Fruit fly (Drosophila melanogaster) whole organism, embryonic: ENCODE results near the gene CG6000.
A peak's percentile ranks its signal among the peaks of the same experiment; 100 is the strongest.

ENCODE experiments used
- Atf6 ChIP-seq: fragments of 200-800 bp; sonication (Bioruptor generic); IDR thresholded peaks from 2 replicates; pipeline ENCODE4 v1.3.6; 2022; ENCODE audit warnings: missing biosample characterization, missing genetic modification characterization
- CG1024 ChIP-seq: fragments of 200-800 bp; sonication (Bioruptor generic); IDR thresholded peaks from 2 replicates; pipeline ENCODE4 v1.3.6; 2022; ENCODE audit warnings: missing biosample characterization, missing genetic modification characterization
- CG10565 ChIP-seq: fragments of 200-800 bp; sonication (Bioruptor generic); optimal IDR thresholded peaks from 3 replicates; lab custom pipeline; 2016; ENCODE audit warnings: missing biosample characterization, mild to moderate bottlenecking, missing genetic modification characterization
- CG11456 ChIP-seq: fragments of 200-800 bp; sonication (Bioruptor generic); IDR thresholded peaks from 3 replicates; pipeline ENCODE4 v1.3.6; 2022; ENCODE audit warnings: missing biosample characterization, missing genetic modification characterization
- CG11560 ChIP-seq: fragments of 200-800 bp; sonication (Bioruptor generic); IDR thresholded peaks from 3 replicates; pipeline ENCODE4 v1.3.6; 2022; ENCODE audit warnings: missing biosample characterization, missing genetic modification characterization
- CG12104 ChIP-seq: fragments of 200-800 bp; sonication (Bioruptor generic); optimal IDR thresholded peaks from 3 replicates; lab custom pipeline; 2016; ENCODE audit warnings: missing biosample characterization, missing genetic modification characterization
- CG12744 ChIP-seq: fragments of 200-800 bp; sonication (Bioruptor generic); optimal IDR thresholded peaks from 2 replicates; lab custom pipeline; 2016; ENCODE audit warnings: missing biosample characterization, missing genetic modification characterization
- CG12942 ChIP-seq: fragments of 200-800 bp; sonication (Bioruptor generic); optimal IDR thresholded peaks from 3 replicates; lab custom pipeline; 2016; ENCODE audit warnings: missing biosample characterization, missing genetic modification characterization
- CG13624 ChIP-seq: fragments of 200-800 bp; sonication (Bioruptor generic); optimal IDR thresholded peaks from 2 replicates; lab custom pipeline; 2016; ENCODE audit warnings: missing biosample characterization, missing genetic modification characterization
- CG13894 ChIP-seq: fragments of 200-800 bp; sonication (Bioruptor generic); optimal IDR thresholded peaks from 3 replicates; lab custom pipeline; 2018; ENCODE audit warnings: missing biosample characterization, mild to moderate bottlenecking, missing genetic modification characterization, moderate library complexity
- CG18599 ChIP-seq: fragments of 200-800 bp; sonication (Bioruptor generic); optimal IDR thresholded peaks from 3 replicates; lab custom pipeline; 2017; ENCODE audit warnings: missing biosample characterization, missing genetic modification characterization, mild to moderate bottlenecking, moderate library complexity, missing genetic modification reagents
- CG2202 ChIP-seq: fragments of 200-800 bp; sonication (Bioruptor generic); optimal IDR thresholded peaks from 2 replicates; lab custom pipeline; 2018; ENCODE audit warnings: missing biosample characterization, mild to moderate bottlenecking, missing genetic modification characterization
- CG2712 ChIP-seq: fragments of 200-800 bp; optimal IDR thresholded peaks from 3 replicates; lab custom pipeline; 2019; ENCODE audit warnings: missing biosample characterization, mild to moderate bottlenecking, missing genetic modification characterization, moderate library complexity
- CG30403 ChIP-seq: fragments of 200-800 bp; sonication (Bioruptor generic); optimal IDR thresholded peaks from 3 replicates; lab custom pipeline; 2016; ENCODE audit warnings: missing biosample characterization, missing genetic modification characterization
- CG31388 ChIP-seq: fragments of 200-800 bp; sonication (Bioruptor generic); optimal IDR thresholded peaks from 2 replicates; lab custom pipeline; 2016; ENCODE audit warnings: missing biosample characterization, missing genetic modification characterization
- CG32767 ChIP-seq: fragments of 200-800 bp; sonication (Bioruptor generic); IDR thresholded peaks from 2 replicates; pipeline ENCODE4 v1.3.6; 2022; ENCODE audit warnings: missing biosample characterization, missing genetic modification characterization
- CG3281 ChIP-seq: fragments of 200-800 bp; sonication (Bioruptor generic); optimal IDR thresholded peaks from 3 replicates; lab custom pipeline; 2017; ENCODE audit warnings: missing biosample characterization, mild to moderate bottlenecking, missing genetic modification characterization
- CG4854 ChIP-seq: fragments of 200-800 bp; sonication (Bioruptor generic); optimal IDR thresholded peaks from 2 replicates; lab custom pipeline; 2016; ENCODE audit warnings: missing biosample characterization, missing genetic modification characterization, inconsistent platforms
- CG6683 ChIP-seq: fragments of 200-800 bp; sonication (Bioruptor generic); optimal IDR thresholded peaks from 2 replicates; lab custom pipeline; 2017; ENCODE audit warnings: missing biosample characterization, mild to moderate bottlenecking, missing genetic modification characterization, missing genetic modification reagents
- CG7357 ChIP-seq: fragments of 200-800 bp; sonication (Bioruptor generic); IDR thresholded peaks from 3 replicates; pipeline ENCODE4 v1.3.6; 2022; ENCODE audit warnings: missing biosample characterization, missing genetic modification characterization
- CG7839 ChIP-seq: fragments of 200-800 bp; sonication (Bioruptor generic); optimal IDR thresholded peaks from 3 replicates; lab custom pipeline; 2018; ENCODE audit warnings: missing biosample characterization, mild to moderate bottlenecking, missing genetic modification characterization, moderate library complexity
- CG8944 ChIP-seq: fragments of 200-800 bp; sonication (Bioruptor generic); optimal IDR thresholded peaks from 3 replicates; lab custom pipeline; 2016; ENCODE audit warnings: missing biosample characterization, missing genetic modification characterization
- CG9609 ChIP-seq: fragments of 200-800 bp; sonication (Bioruptor generic); optimal IDR thresholded peaks from 3 replicates; lab custom pipeline; 2016; ENCODE audit warnings: missing biosample characterization, missing genetic modification characterization
- Chrac-16 ChIP-seq: fragments of 200-800 bp; sonication (Bioruptor generic); optimal IDR thresholded peaks from 3 replicates; lab custom pipeline; 2016; ENCODE audit warnings: missing biosample characterization, missing genetic modification characterization
- CoRest ChIP-seq: fragments of 200-800 bp; sonication (Bioruptor generic); optimal IDR thresholded peaks from 3 replicates; lab custom pipeline; 2018; ENCODE audit warnings: missing biosample characterization, mild to moderate bottlenecking, missing genetic modification characterization, moderate library complexity
- E2f1 ChIP-seq: fragments of 200-800 bp; sonication (Bioruptor generic); IDR thresholded peaks from 2 replicates; pipeline ENCODE4 v1.3.6; 2022; ENCODE audit warnings: missing biosample characterization, missing genetic modification characterization
- HLH3B ChIP-seq: fragments of 200-800 bp; sonication (Bioruptor generic); IDR thresholded peaks from 2 replicates; pipeline ENCODE4 v1.3.6; 2022; ENCODE audit warnings: missing biosample characterization, missing genetic modification characterization
- Hr78 ChIP-seq, 2 experiments: fragments of 200-800 bp in 1 of 2; fragments of >200 bp in 1 of 2; sonication (Bioruptor generic) in 1 of 2; optimal IDR thresholded peaks; 2 replicates each; lab custom pipeline; 2017 to 2019; ENCODE audit warnings: missing biosample characterization in 2 of 2, missing genetic modification characterization in 2 of 2, mild to moderate bottlenecking in 1 of 2, moderate library complexity in 1 of 2
- Lhr ChIP-seq: fragments of 200-800 bp; sonication (Bioruptor generic); optimal IDR thresholded peaks from 3 replicates; lab custom pipeline; 2017; ENCODE audit warnings: mild to moderate bottlenecking, missing biosample characterization, missing genetic modification reagents, missing genetic modification characterization
- Meics ChIP-seq: fragments of 200-800 bp; sonication (Bioruptor generic); optimal IDR thresholded peaks from 2 replicates; lab custom pipeline; 2017; ENCODE audit warnings: missing biosample characterization, mild to moderate bottlenecking, missing genetic modification characterization
- Six4 ChIP-seq: fragments of 200-800 bp; sonication (Bioruptor generic); optimal IDR thresholded peaks from 2 replicates; lab custom pipeline; 2016; ENCODE audit warnings: missing biosample characterization, missing genetic modification characterization
- Tbp ChIP-seq: fragments of >200 bp; optimal IDR thresholded peaks from 2 replicates; lab custom pipeline; 2018; ENCODE audit warnings: missing biosample characterization, missing genetic modification characterization
- Vsx1 ChIP-seq: fragments of 200-800 bp; sonication (Bioruptor generic); optimal IDR thresholded peaks from 2 replicates; lab custom pipeline; 2017; ENCODE audit warnings: missing biosample characterization, mild to moderate bottlenecking, missing genetic modification characterization, missing genetic modification reagents
- cg ChIP-seq: fragments of 200-800 bp; sonication (Bioruptor generic); optimal IDR thresholded peaks from 3 replicates; lab custom pipeline; 2019; ENCODE audit warnings: missing biosample characterization, mild to moderate bottlenecking, missing genetic modification characterization, moderate library complexity
- chif ChIP-seq, 2 experiments: fragments of 200-800 bp; sonication (Bioruptor generic); optimal IDR thresholded peaks; 3 replicates each; lab custom pipeline; 2016; ENCODE audit warnings: missing biosample characterization in 2 of 2, missing genetic modification characterization in 2 of 2
- croc ChIP-seq: fragments of 200-800 bp; sonication (Bioruptor generic); conservative IDR thresholded peaks from 3 replicates; pipeline ENCODE4 v1.3.6; 2022; ENCODE audit warnings: missing biosample characterization, missing genetic modification characterization
- crol ChIP-seq: fragments of 200-800 bp; sonication (Bioruptor generic); IDR thresholded peaks from 2 replicates; pipeline ENCODE4 v1.3.6; 2022; ENCODE audit warnings: missing biosample characterization, missing genetic modification characterization
- fu2 ChIP-seq: fragments of 200-800 bp; sonication (Bioruptor generic); optimal IDR thresholded peaks from 2 replicates; lab custom pipeline; 2016; ENCODE audit warnings: missing biosample characterization, missing genetic modification characterization
- gem ChIP-seq: fragments of 200-800 bp; sonication (Bioruptor generic); optimal IDR thresholded peaks from 2 replicates; lab custom pipeline; 2019; ENCODE audit warnings: missing biosample characterization, mild to moderate bottlenecking, missing genetic modification characterization, moderate library complexity
- ken ChIP-seq: fragments of 200-800 bp; sonication (Bioruptor generic); IDR thresholded peaks from 3 replicates; pipeline ENCODE4 v1.3.6; 2022; ENCODE audit warnings: missing biosample characterization, missing genetic modification characterization
- kni ChIP-seq: fragments of 200-800 bp; sonication (Bioruptor generic); optimal IDR thresholded peaks from 3 replicates; lab custom pipeline; 2017; ENCODE audit warnings: mild to moderate bottlenecking, missing biosample characterization, missing genetic modification reagents, missing genetic modification characterization
- onecut ChIP-seq: fragments of 200-800 bp; sonication (Bioruptor generic); IDR thresholded peaks from 2 replicates; pipeline ENCODE4 v1.3.6; 2022; ENCODE audit warnings: missing biosample characterization, missing genetic modification characterization
- ranshi ChIP-seq: fragments of 200-800 bp; sonication (Bioruptor generic); IDR thresholded peaks from 2 replicates; pipeline ENCODE4 v1.3.6; 2022; ENCODE audit warnings: missing biosample characterization, missing genetic modification characterization
- sna ChIP-seq: fragments of 200-800 bp; sonication (Bioruptor generic); IDR thresholded peaks from 2 replicates; pipeline ENCODE4 v1.3.6; 2022; ENCODE audit warnings: missing biosample characterization, missing genetic modification characterization; ENCODE audit not compliant: partially characterized antibody
- tio ChIP-seq: fragments of 200-800 bp; sonication (Bioruptor generic); optimal IDR thresholded peaks from 2 replicates; lab custom pipeline; 2017; ENCODE audit warnings: missing biosample characterization, missing genetic modification characterization, inconsistent platforms
- trem ChIP-seq: fragments of 200-800 bp; optimal IDR thresholded peaks from 3 replicates; lab custom pipeline; 2019; ENCODE audit warnings: missing biosample characterization, mild to moderate bottlenecking, missing genetic modification characterization, moderate library complexity
- twi ChIP-seq: fragments of 200-800 bp; optimal IDR thresholded peaks from 2 replicates; lab custom pipeline; 2019; ENCODE audit warnings: missing biosample characterization, mild to moderate bottlenecking, missing genetic modification characterization, moderate library complexity
- vvl ChIP-seq: fragments of 200-800 bp; sonication (Bioruptor generic); IDR thresholded peaks from 2 replicates; pipeline ENCODE4 v1.3.6; 2022; ENCODE audit warnings: missing biosample characterization, missing genetic modification characterization
- zf30C ChIP-seq: fragments of 200-800 bp; sonication (Bioruptor generic); optimal IDR thresholded peaks from 3 replicates; lab custom pipeline; 2018; ENCODE audit warnings: missing biosample characterization, mild to moderate bottlenecking, missing genetic modification characterization

Gene CG6000

dm6 chr3R:24037538-24038265 is 16.5 kb upstream of the CG6000 start, which contains the start of gene spas (continued):
- TF ChIP-seq CG32767 (no peak; the same call in 1 of the 2 replicates), CG13624 (peak; percentile 69), CG31388 (no peak), CG4854 (GFP tag; lab: Kevin White, UChicago) (peak; percentile 45), chif (GFP tag; optimal IDR thresholded peaks at IDR 0.05; lab: Kevin White, UChicago) (peak; percentile 24 to 70), HLH3B (GFP tag; lab: Robert Waterston, UW) (peak; percentile 62), CG11560 (tag; lab: Robert Waterston, UW) (0 out of 3 replicates have a peak, but pooled peaks have one; percentile 30), CG1024 (GFP tag; lab: Robert Waterston, UW) (peak; percentile 53), Meics (peak; percentile 54), Hr78 (GFP tag; optimal IDR thresholded peaks at IDR 0.05; lab: Kevin White, UChicago) (no peak), kni (GFP tag; lab: Kevin White, UChicago) (peak; percentile 28), CG2202 (tag; lab: Kevin White, UChicago) (peak; percentile 3), CG8944 (GFP tag; lab: Kevin White, UChicago) (peak; percentile 58), CoRest (tag; lab: Kevin White, UChicago) (peak; percentile 81), Tbp (GFP tag; lab: Kevin White, UChicago) (no peak), Atf6 (GFP tag; lab: Robert Waterston, UW) (0 out of 2 replicates have a peak, but pooled peaks have one; percentile 5), gem (tag; lab: Kevin White, UChicago) (peak; percentile 80), onecut (peak; percentile 26; the same call in 1 of the 2 replicates), CG12744 (GFP tag; lab: Kevin White, UChicago) (peak; percentile 34), Chrac-16 (GFP tag; lab: Kevin White, UChicago) (peak; percentile 77), cg (no peak), CG18599 (GFP tag; lab: Kevin White, UChicago) (peak; percentile 44), Lhr (GFP tag; lab: Kevin White, UChicago) (no peak), CG3281 (peak; percentile 50), fu2 (GFP tag; lab: Kevin White, UChicago) (peak; percentile 76), zf30C (GFP tag; lab: Kevin White, UChicago) (no peak), Six4 (GFP tag; lab: Kevin White, UChicago) (peak; percentile 49), CG9609 (GFP tag; lab: Kevin White, UChicago) (peak; percentile 81), CG30403 (GFP tag; lab: Kevin White, UChicago) (peak; percentile 82), vvl (GFP tag; lab: Robert Waterston, UW) (peak; percentile 81), sna (GFP tag; lab: Robert Waterston, UW) (peak; percentile 96), CG7839 (peak; percentile 57), CG7357 (GFP tag; lab: Robert Waterston, UW) (peak; percentile 66; the same call in 2 of the 3 replicates), E2f1 (peak; percentile 56), ranshi (GFP tag; lab: Robert Waterston, UW) (peak; percentile 62; the same call in 1 of the 2 replicates), twi (peak; percentile 46), crol (GFP tag; lab: Robert Waterston, UW) (no peak; the same call in 1 of the 2 replicates), croc (peak; percentile 56; the same call in 2 of the 3 replicates), CG12104 (GFP tag; lab: Kevin White, UChicago) (no peak), trem (tag; lab: Kevin White, UChicago) (peak; percentile 84), Vsx1 (GFP tag; lab: Kevin White, UChicago) (no peak), CG13894 (tag; lab: Kevin White, UChicago) (peak; percentile 53), CG12942 (GFP tag; lab: Kevin White, UChicago) (peak; percentile 69), CG6683 (GFP tag; lab: Kevin White, UChicago) (no peak), tio (GFP tag; lab: Kevin White, UChicago) (no peak), CG11456 (GFP tag; lab: Robert Waterston, UW) (peak; percentile 82), CG2712 (tag; lab: Kevin White, UChicago) (peak; percentile 69), ken (peak; percentile 79), CG10565 (GFP tag; lab: Kevin White, UChicago) (no peak)
